Worm (Caenorhabditis elegans): Measurements from ENCODE around the gene F21D9.3.

DNA sequence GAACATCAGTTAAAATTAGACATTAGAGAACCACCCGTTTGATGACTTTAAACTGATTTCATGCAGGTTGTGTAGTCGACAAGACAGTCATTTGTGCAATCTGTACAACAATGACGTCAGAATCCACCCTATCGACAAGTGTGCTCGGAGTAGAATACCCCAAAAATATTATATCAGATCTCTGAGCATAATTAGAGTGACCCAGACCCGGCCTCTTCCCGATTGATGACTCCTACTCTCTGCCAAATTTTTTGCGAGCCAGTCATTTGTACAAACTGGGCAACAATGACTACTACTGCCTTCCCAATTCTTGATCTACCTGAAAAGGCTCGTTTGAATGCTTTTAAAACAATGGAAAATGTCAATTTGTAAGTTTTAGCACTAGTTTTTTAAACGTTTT, 17.4 kb downstream of the F21D9.3 start, which contains the start of the genes fbxb-115 and fbxb-1:
- TF ChIP-seq nhr-76 (tag; optimal IDR thresholded peaks at IDR 0.05) (no peak), unc-39 (tag; optimal IDR thresholded peaks at IDR 0.05) (no peak), nhr-11 (tag; optimal IDR thresholded peaks at IDR 0.05) (no peak), elt-1 (tag; optimal IDR thresholded peaks at IDR 0.05) (no peak), lin-15B (tag; optimal IDR thresholded peaks at IDR 0.05) (no peak), nfya-1 (tag; optimal IDR thresholded peaks at IDR 0.05; ENCODE audit: insufficient read depth) (no peak), elt-2 (tag; optimal IDR thresholded peaks at IDR 0.05) (no peak), ceh-82 (tag; optimal IDR thresholded peaks at IDR 0.05) (no peak), ceh-9 (tag; optimal IDR thresholded peaks at IDR 0.05) (no peak), fkh-10 (GFP tag; optimal IDR thresholded peaks at IDR 0.05) (no peak), egl-5 (tag; optimal IDR thresholded peaks at IDR 0.05) (no peak)
